Fruit fly (Drosophila melanogaster) whole organism, embryonic: ENCODE data around the gene Cad99C.

ENCODE experiments used
- Atf3 ChIP-seq: fragments of 200-800 bp; sonication (Bioruptor generic); optimal IDR thresholded peaks from 3 replicates; lab custom pipeline; 2016; ENCODE audit warnings: missing biosample characterization, missing genetic modification characterization
- BEAF-32 ChIP-seq: fragments of 200-800 bp; sonication (Bioruptor generic); optimal IDR thresholded peaks from 3 replicates; lab custom pipeline; 2017; ENCODE audit warnings: missing biosample characterization, missing genetic modification characterization, mild to moderate bottlenecking, moderate library complexity, missing genetic modification reagents
- CG11247 ChIP-seq: fragments of 200-800 bp; sonication (Bioruptor generic); IDR thresholded peaks from 2 replicates; pipeline ENCODE4 v1.3.6; 2022; ENCODE audit warnings: missing biosample characterization, missing genetic modification characterization
- CG14014 ChIP-seq: fragments of 200-800 bp; sonication (Bioruptor generic); IDR thresholded peaks from 2 replicates; pipeline ENCODE4 v1.3.6; 2022; ENCODE audit warnings: missing biosample characterization, missing genetic modification characterization
- CG15011 ChIP-seq: fragments of 200-800 bp; sonication (Bioruptor generic); optimal IDR thresholded peaks from 3 replicates; lab custom pipeline; 2018; ENCODE audit warnings: missing biosample characterization, mild to moderate bottlenecking, missing genetic modification characterization
- CG15479 ChIP-seq: fragments of 200-800 bp; sonication (Bioruptor generic); optimal IDR thresholded peaks from 3 replicates; lab custom pipeline; 2019; ENCODE audit warnings: missing biosample characterization, mild to moderate bottlenecking, missing genetic modification characterization, moderate library complexity
- CG17612 ChIP-seq: fragments of 200-800 bp; sonication (Bioruptor generic); IDR thresholded peaks from 2 replicates; pipeline ENCODE4 v1.3.6; 2022; ENCODE audit warnings: missing biosample characterization, missing genetic modification characterization
- CG18599 ChIP-seq: fragments of 200-800 bp; sonication (Bioruptor generic); optimal IDR thresholded peaks from 3 replicates; lab custom pipeline; 2017; ENCODE audit warnings: missing biosample characterization, missing genetic modification characterization, mild to moderate bottlenecking, moderate library complexity, missing genetic modification reagents
- CG34422 ChIP-seq: fragments of 200-800 bp; sonication (Bioruptor generic); IDR thresholded peaks from 3 replicates; pipeline ENCODE4 v1.3.6; 2022; ENCODE audit warnings: missing biosample characterization, missing genetic modification characterization
- CG7556 ChIP-seq: fragments of 200-800 bp; sonication (Bioruptor generic); optimal IDR thresholded peaks from 2 replicates; lab custom pipeline; 2017; ENCODE audit warnings: missing biosample characterization, mild to moderate bottlenecking, missing genetic modification characterization
- CG7786 ChIP-seq: fragments of 200-800 bp; sonication (Bioruptor generic); optimal IDR thresholded peaks from 2 replicates; lab custom pipeline; 2016; ENCODE audit warnings: missing biosample characterization, missing genetic modification characterization
- CG7987 ChIP-seq: fragments of 200-800 bp; sonication (Bioruptor generic); optimal IDR thresholded peaks from 2 replicates; lab custom pipeline; 2018; ENCODE audit warnings: missing biosample characterization, mild to moderate bottlenecking, missing genetic modification characterization, moderate library complexity
- CHES-1-like ChIP-seq: fragments of 200-800 bp; sonication (Bioruptor generic); optimal IDR thresholded peaks from 2 replicates; lab custom pipeline; 2016; ENCODE audit warnings: missing biosample characterization, missing genetic modification characterization
- Dad ChIP-seq: fragments of 200-800 bp; sonication (Bioruptor generic); optimal IDR thresholded peaks from 3 replicates; lab custom pipeline; 2016; ENCODE audit warnings: missing biosample characterization, missing genetic modification characterization
- Dip2 ChIP-seq: fragments of 200-800 bp; sonication (Bioruptor generic); IDR thresholded peaks from 2 replicates; pipeline ENCODE4 v1.3.6; 2022; ENCODE audit warnings: missing biosample characterization, missing genetic modification characterization
- Doc3 ChIP-seq: fragments of 200-800 bp; sonication (Bioruptor generic); IDR thresholded peaks from 3 replicates; pipeline ENCODE4 v1.3.6; 2022; ENCODE audit warnings: missing biosample characterization, missing genetic modification characterization; ENCODE audit not compliant: partially characterized antibody
- Dp ChIP-seq: fragments of 200-800 bp; sonication (Bioruptor generic); optimal IDR thresholded peaks from 2 replicates; lab custom pipeline; 2018; ENCODE audit warnings: missing biosample characterization, mild to moderate bottlenecking, missing genetic modification characterization, moderate library complexity
- Elba2 ChIP-seq: fragments of 200-800 bp; sonication (Bioruptor generic); optimal IDR thresholded peaks from 3 replicates; lab custom pipeline; 2016; ENCODE audit warnings: missing biosample characterization, missing genetic modification characterization
- Ets65A ChIP-seq: fragments of 200-800 bp; sonication (Bioruptor generic); peaks from one replicate; lab custom pipeline; 2016; ENCODE audit warnings: missing biosample characterization, missing genetic modification characterization
- H15 ChIP-seq: fragments of 200-800 bp; sonication (Bioruptor generic); IDR thresholded peaks from 3 replicates; pipeline ENCODE4 v1.3.6; 2022; ENCODE audit warnings: missing biosample characterization, missing genetic modification characterization
- Hr3 ChIP-seq: fragments of 200-800 bp; sonication (Bioruptor generic); optimal IDR thresholded peaks from 3 replicates; lab custom pipeline; 2016; ENCODE audit warnings: missing biosample characterization, missing genetic modification characterization
- Kr ChIP-seq: fragments of 200-800 bp; sonication (Bioruptor generic); optimal IDR thresholded peaks from 2 replicates; lab custom pipeline; 2017; ENCODE audit warnings: missing biosample characterization, mild to moderate bottlenecking, missing genetic modification characterization
- Lim3 ChIP-seq: fragments of 200-800 bp; sonication (Bioruptor generic); IDR thresholded peaks from 2 replicates; pipeline ENCODE4 v1.3.6; 2022; ENCODE audit warnings: missing biosample characterization, missing genetic modification characterization
- Mrtf ChIP-seq: fragments of 200-800 bp; sonication (Bioruptor generic); IDR thresholded peaks from 3 replicates; pipeline ENCODE4 v1.3.6; 2022; ENCODE audit warnings: missing biosample characterization, missing genetic modification characterization
- Nf-YB ChIP-seq: fragments of 200-800 bp; sonication (Bioruptor generic); optimal IDR thresholded peaks from 3 replicates; lab custom pipeline; 2019; ENCODE audit warnings: missing biosample characterization, mild to moderate bottlenecking, missing genetic modification characterization, moderate library complexity
- NfI ChIP-seq: fragments of 200-800 bp; sonication (Bioruptor generic); optimal IDR thresholded peaks from 3 replicates; lab custom pipeline; 2018; ENCODE audit warnings: missing biosample characterization, mild to moderate bottlenecking, missing genetic modification characterization, moderate library complexity
- PHDP ChIP-seq: fragments of 200-800 bp; sonication (Bioruptor generic); optimal IDR thresholded peaks from 3 replicates; lab custom pipeline; 2018; ENCODE audit warnings: missing biosample characterization, mild to moderate bottlenecking, missing genetic modification characterization, moderate library complexity
- Ravus ChIP-seq: fragments of 200-800 bp; sonication (Bioruptor generic); IDR thresholded peaks from 2 replicates; pipeline ENCODE4 v1.3.6; 2022; ENCODE audit warnings: missing biosample characterization, missing genetic modification characterization
- Scr ChIP-seq: fragments of 200-800 bp; sonication (Bioruptor generic); IDR thresholded peaks from 2 replicates; pipeline ENCODE4 v1.3.6; 2022; ENCODE audit warnings: missing biosample characterization, missing genetic modification characterization; ENCODE audit not compliant: partially characterized antibody
- Sry-β ChIP-seq: fragments of 200-800 bp; sonication (Bioruptor generic); optimal IDR thresholded peaks from 2 replicates; lab custom pipeline; 2018; ENCODE audit warnings: missing biosample characterization, mild to moderate bottlenecking, missing genetic modification characterization, moderate library complexity
- Stat92E ChIP-seq, 3 experiments: fragments of >200 bp in 2 of 3; fragments of 200-800 bp in 1 of 3; sonication (Bioruptor generic) in 1 of 3; optimal IDR thresholded peaks; 2 replicates each; lab custom pipeline; 2017 to 2019; ENCODE audit warnings: missing biosample characterization in 3 of 3, missing genetic modification characterization in 3 of 3, mild to moderate bottlenecking in 1 of 3, moderate library complexity in 1 of 3
- bab2 ChIP-seq: fragments of 200-800 bp; sonication (Bioruptor generic); optimal IDR thresholded peaks from 2 replicates; lab custom pipeline; 2016; ENCODE audit warnings: missing biosample characterization, missing genetic modification characterization
- bbx ChIP-seq: fragments of 200-800 bp; sonication (Bioruptor generic); IDR thresholded peaks from 2 replicates; pipeline ENCODE4 v1.3.6; 2022; ENCODE audit warnings: missing biosample characterization, missing genetic modification characterization; ENCODE audit not compliant: partially characterized antibody
- bcd ChIP-seq: fragments of 200-800 bp; sonication (Bioruptor generic); optimal IDR thresholded peaks from 2 replicates; lab custom pipeline; 2017; ENCODE audit warnings: missing biosample characterization, mild to moderate bottlenecking, missing genetic modification characterization
- bowl ChIP-seq: fragments of 200-800 bp; sonication (Bioruptor generic); IDR thresholded peaks from 2 replicates; pipeline ENCODE4 v1.3.6; 2022; ENCODE audit warnings: missing biosample characterization, missing genetic modification characterization
- dmrt11E ChIP-seq: fragments of 200-800 bp; sonication (Bioruptor generic); optimal IDR thresholded peaks from 3 replicates; lab custom pipeline; 2018; ENCODE audit warnings: missing biosample characterization, mild to moderate bottlenecking, missing genetic modification characterization, moderate library complexity
- en ChIP-seq: fragments of 200-800 bp; sonication (Bioruptor generic); optimal IDR thresholded peaks from 2 replicates; lab custom pipeline; 2016; ENCODE audit warnings: missing biosample characterization, missing genetic modification characterization
- eyg ChIP-seq: fragments of 200-800 bp; sonication (Bioruptor generic); optimal IDR thresholded peaks from 3 replicates; lab custom pipeline; 2016; ENCODE audit warnings: missing biosample characterization, missing genetic modification characterization
- gfzf ChIP-seq: fragments of 200-800 bp; sonication (Bioruptor generic); optimal IDR thresholded peaks from 2 replicates; lab custom pipeline; 2016; ENCODE audit warnings: missing biosample characterization, mild to moderate bottlenecking, missing genetic modification characterization, moderate library complexity
- jing ChIP-seq: fragments of 200-800 bp; sonication (Bioruptor generic); optimal IDR thresholded peaks from 2 replicates; lab custom pipeline; 2018; ENCODE audit warnings: missing biosample characterization, mild to moderate bottlenecking, missing genetic modification characterization
- kah ChIP-seq: fragments of 200-800 bp; sonication (Bioruptor generic); optimal IDR thresholded peaks from 2 replicates; lab custom pipeline; 2018; ENCODE audit warnings: missing biosample characterization, mild to moderate bottlenecking, missing genetic modification characterization
- ken ChIP-seq: fragments of 200-800 bp; sonication (Bioruptor generic); IDR thresholded peaks from 3 replicates; pipeline ENCODE4 v1.3.6; 2022; ENCODE audit warnings: missing biosample characterization, missing genetic modification characterization
- mam ChIP-seq: fragments of 200-800 bp; sonication (Bioruptor generic); optimal IDR thresholded peaks from 3 replicates; lab custom pipeline; 2016; ENCODE audit warnings: missing biosample characterization, missing genetic modification characterization
- pfk ChIP-seq: fragments of 200-800 bp; sonication (Bioruptor generic); optimal IDR thresholded peaks from 2 replicates; lab custom pipeline; 2018; ENCODE audit warnings: missing biosample characterization, mild to moderate bottlenecking, missing genetic modification characterization, moderate library complexity
- sd ChIP-seq: fragments of 200-800 bp; sonication (Bioruptor generic); optimal IDR thresholded peaks from 3 replicates; lab custom pipeline; 2018; ENCODE audit warnings: missing biosample characterization, mild to moderate bottlenecking, missing genetic modification characterization, moderate library complexity
- sens-2 ChIP-seq: fragments of 200-800 bp; sonication (Bioruptor generic); IDR thresholded peaks from 2 replicates; pipeline ENCODE4 v1.3.6; 2022; ENCODE audit warnings: missing biosample characterization, missing genetic modification characterization
- seq ChIP-seq: fragments of 200-800 bp; sonication (Bioruptor generic); IDR thresholded peaks from 2 replicates; pipeline ENCODE4 v1.3.6; 2022; ENCODE audit warnings: missing biosample characterization, missing genetic modification characterization
- slbo ChIP-seq: fragments of 200-800 bp; sonication (Bioruptor generic); IDR thresholded peaks from 2 replicates; pipeline ENCODE4 v1.3.6; 2022; ENCODE audit warnings: missing biosample characterization, missing genetic modification characterization
- sob ChIP-seq: fragments of 200-800 bp; sonication (Bioruptor generic); IDR thresholded peaks from 2 replicates; pipeline ENCODE4 v1.3.6; 2022; ENCODE audit warnings: missing biosample characterization, missing genetic modification characterization
- tx ChIP-seq: fragments of 200-800 bp; sonication (Bioruptor generic); optimal IDR thresholded peaks from 2 replicates; lab custom pipeline; 2016; ENCODE audit warnings: missing biosample characterization, missing genetic modification characterization
- zfh2 ChIP-seq: fragments of 200-800 bp; sonication (Bioruptor generic); optimal IDR thresholded peaks from 2 replicates; lab custom pipeline; 2016; ENCODE audit warnings: missing biosample characterization, missing genetic modification characterization

Gene Cad99C

dm6 chr3R:29894393-29894792 lies 52.9 kb downstream of the Cad99C start (continued):
- TF ChIP-seq CG15011 (peak; percentile 43), Ets65A (peak; percentile 80), CG7556 (GFP tag; lab: Kevin White, UChicago) (peak; percentile 50), sob (GFP tag; lab: Robert Waterston, UW) (peak; percentile 60), Dip2 (GFP tag; lab: Robert Waterston, UW) (no peak), sens-2 (GFP tag; lab: Robert Waterston, UW) (no peak), CG34422 (GFP tag; lab: Robert Waterston, UW) (peak; percentile 61; the same call in 2 of the 3 replicates), eyg (GFP tag; lab: Kevin White, UChicago) (no peak), NfI (GFP tag; lab: Kevin White, UChicago) (peak; percentile 55), Hr3 (GFP tag; lab: Kevin White, UChicago) (peak; percentile 29), bcd (GFP tag; lab: Kevin White, UChicago) (peak; percentile 67), bab2 (peak; percentile 21), CG17612 (GFP tag; lab: Robert Waterston, UW) (no peak), CG7987 (GFP tag; lab: Kevin White, UChicago) (no peak), gfzf (GFP tag; lab: Kevin White, UChicago) (no peak), bowl (GFP tag; lab: Robert Waterston, UW) (no peak), CHES-1-like (no peak), Nf-YB (GFP tag; lab: Kevin White, UChicago) (peak; percentile 21), Ravus (GFP tag; lab: Robert Waterston, UW) (peak; percentile 6; the same call in 1 of the 2 replicates), CG14014 (GFP tag; lab: Robert Waterston, UW) (peak; percentile 63; the same call in 1 of the 2 replicates), tx (GFP tag; lab: Kevin White, UChicago) (no peak), Mrtf (peak; percentile 45; the same call in 1 of the 3 replicates), Dad (GFP tag; lab: Kevin White, UChicago) (peak; percentile 69), BEAF-32 (GFP tag; lab: Kevin White, UChicago) (no peak), Doc3 (GFP tag; lab: Robert Waterston, UW) (no peak), pfk (GFP tag; lab: Kevin White, UChicago) (no peak), Stat92E (GFP tag; optimal IDR thresholded peaks at IDR 0.05; lab: Kevin White, UChicago) (no peak), Elba2 (GFP tag; lab: Kevin White, UChicago) (no peak), bbx (GFP tag; lab: Robert Waterston, UW) (no peak), zfh2 (peak; percentile 44), sd (tag; lab: Kevin White, UChicago) (no peak), seq (GFP tag; lab: Robert Waterston, UW) (peak; percentile 57; the same call in 1 of the 2 replicates), ken (GFP tag; lab: Robert Waterston, UW) (no peak), Lim3 (GFP tag; lab: Robert Waterston, UW) (no peak), CG15479 (GFP tag; lab: Kevin White, UChicago) (no peak), Scr (GFP tag; lab: Robert Waterston, UW) (no peak), en (GFP tag; lab: Kevin White, UChicago) (no peak), CG11247 (GFP tag; lab: Robert Waterston, UW) (peak; percentile 58), jing (no peak), Sry-β (GFP tag; lab: Kevin White, UChicago) (no peak), dmrt11E (tag; lab: Kevin White, UChicago) (no peak), slbo (GFP tag; lab: Robert Waterston, UW) (peak; percentile 73), Atf3 (GFP tag; lab: Kevin White, UChicago) (no peak), CG18599 (GFP tag; lab: Kevin White, UChicago) (peak; percentile 62), CG7786 (GFP tag; lab: Kevin White, UChicago) (peak; percentile 33), PHDP (tag; lab: Kevin White, UChicago) (peak; percentile 67), Dp (GFP tag; lab: Kevin White, UChicago) (no peak), kah (GFP tag; lab: Kevin White, UChicago) (peak; percentile 6), mam (GFP tag; lab: Kevin White, UChicago) (peak; percentile 51), Kr (GFP tag; lab: Kevin White, UChicago) (no peak), H15 (peak; percentile 5; the same call in 1 of the 3 replicates)
